Fruit fly (Drosophila melanogaster) S2 (cell line): ENCODE measurements around the gene CG16704.

Experiments used
- CG8478 ChIP-seq: fragments of >200 bp; optimal IDR thresholded peaks from 2 replicates; lab custom pipeline; 2018
- CTCF ChIP-seq, 2 experiments: fragments of >200 bp; optimal IDR thresholded peaks; 2 replicates each; lab custom pipeline; 2018

dm6 chr2L:3670481-3670880 is 21.9 kb downstream of the CG16704 start, which contains the start of gene Sfp24Bc:
- TF ChIP-seq CG8478 (lab: Kevin White, UChicago) (no peak), CTCF (optimal IDR thresholded peaks at IDR 0.05; lab: Kevin White, UChicago) (no peak)
